Fruit fly (Drosophila melanogaster) whole organism, embryonic: ENCODE data around the gene CG33288.
A peak's percentile ranks its signal among the peaks of the same experiment; 100 is the strongest.

Experiments
- Aef1 ChIP-seq: fragments of 200-800 bp; sonication (Bioruptor generic); IDR thresholded peaks from 3 replicates; pipeline ENCODE4 v1.3.6; 2022; ENCODE audit warnings: missing biosample characterization, missing genetic modification characterization
- Bdp1 ChIP-seq: fragments of 200-800 bp; sonication (Bioruptor generic); optimal IDR thresholded peaks from 3 replicates; lab custom pipeline; 2016; ENCODE audit warnings: missing biosample characterization, missing genetic modification characterization
- Bteb2 ChIP-seq: fragments of 200-800 bp; sonication (Bioruptor generic); optimal IDR thresholded peaks from 2 replicates; lab custom pipeline; 2016; ENCODE audit warnings: missing biosample characterization, missing genetic modification characterization
- CG10147 ChIP-seq: fragments of 200-800 bp; sonication (Bioruptor generic); optimal IDR thresholded peaks from 2 replicates; lab custom pipeline; 2019; ENCODE audit warnings: missing biosample characterization, mild to moderate bottlenecking, missing genetic modification characterization, moderate library complexity
- CG10366 ChIP-seq: fragments of 200-800 bp; sonication (Bioruptor generic); IDR thresholded peaks from 2 replicates; pipeline ENCODE4 v1.3.6; 2022; ENCODE audit warnings: missing biosample characterization, missing genetic modification characterization
- CG12155 ChIP-seq: fragments of 200-800 bp; sonication (Bioruptor generic); optimal IDR thresholded peaks from 3 replicates; lab custom pipeline; 2016; ENCODE audit warnings: missing biosample characterization, missing genetic modification characterization
- CG12219 ChIP-seq: fragments of 200-800 bp; sonication (Bioruptor generic); optimal IDR thresholded peaks from 3 replicates; lab custom pipeline; 2018; ENCODE audit warnings: missing biosample characterization, mild to moderate bottlenecking, missing genetic modification characterization
- CG13123 ChIP-seq: fragments of 200-800 bp; sonication (Bioruptor generic); optimal IDR thresholded peaks from 2 replicates; lab custom pipeline; 2016; ENCODE audit warnings: missing biosample characterization, missing genetic modification characterization
- CG15601 ChIP-seq: fragments of 200-800 bp; sonication (Bioruptor generic); optimal IDR thresholded peaks from 3 replicates; lab custom pipeline; 2019; ENCODE audit warnings: missing biosample characterization, mild to moderate bottlenecking, missing genetic modification characterization, moderate library complexity
- CG1792 ChIP-seq: fragments of 200-800 bp; sonication (Bioruptor generic); optimal IDR thresholded peaks from 2 replicates; lab custom pipeline; 2016; ENCODE audit warnings: missing biosample characterization, missing genetic modification characterization
- CG1832 ChIP-seq: fragments of 200-800 bp; sonication (Bioruptor generic); optimal IDR thresholded peaks from 2 replicates; lab custom pipeline; 2017; ENCODE audit warnings: missing biosample characterization, mild to moderate bottlenecking, missing genetic modification characterization, inconsistent platforms
- CG2712 ChIP-seq: fragments of 200-800 bp; optimal IDR thresholded peaks from 3 replicates; lab custom pipeline; 2019; ENCODE audit warnings: missing biosample characterization, mild to moderate bottlenecking, missing genetic modification characterization, moderate library complexity
- CG3065 ChIP-seq: fragments of 200-800 bp; sonication (Bioruptor generic); optimal IDR thresholded peaks from 2 replicates; lab custom pipeline; 2016; ENCODE audit warnings: missing biosample characterization, missing genetic modification characterization
- CG3726 ChIP-seq: fragments of 200-800 bp; sonication (Bioruptor generic); IDR thresholded peaks from 3 replicates; pipeline ENCODE4, ENCODE4 v1.3.6; 2022; ENCODE audit warnings: missing biosample characterization, missing genetic modification characterization
- CG4617 ChIP-seq: fragments of 200-800 bp; sonication (Bioruptor generic); optimal IDR thresholded peaks from 3 replicates; lab custom pipeline; 2016; ENCODE audit warnings: missing biosample characterization, missing genetic modification characterization, borderline replicate concordance
- CG6175 ChIP-seq: fragments of 200-800 bp; sonication (Bioruptor generic); IDR thresholded peaks from 3 replicates; pipeline ENCODE4 v1.3.6; 2022; ENCODE audit warnings: missing biosample characterization, missing genetic modification characterization
- CG6683 ChIP-seq: fragments of 200-800 bp; sonication (Bioruptor generic); optimal IDR thresholded peaks from 2 replicates; lab custom pipeline; 2017; ENCODE audit warnings: missing biosample characterization, mild to moderate bottlenecking, missing genetic modification characterization, missing genetic modification reagents
- CG6813 ChIP-seq: fragments of 200-800 bp; sonication (Bioruptor generic); optimal IDR thresholded peaks from 2 replicates; lab custom pipeline; 2017; ENCODE audit warnings: missing biosample characterization, missing genetic modification characterization, mild to moderate bottlenecking, moderate library complexity, missing genetic modification reagents
- CG8281 ChIP-seq: fragments of 200-800 bp; sonication (Bioruptor generic); optimal IDR thresholded peaks from 2 replicates; lab custom pipeline; 2018; ENCODE audit warnings: missing biosample characterization, mild to moderate bottlenecking, missing genetic modification characterization, moderate library complexity
- CrebB ChIP-seq: fragments of 200-800 bp; sonication (Bioruptor generic); optimal IDR thresholded peaks from 3 replicates; lab custom pipeline; 2018; ENCODE audit warnings: missing biosample characterization, mild to moderate bottlenecking, missing genetic modification characterization
- D19A ChIP-seq: fragments of 200-800 bp; optimal IDR thresholded peaks from 3 replicates; lab custom pipeline; 2019; ENCODE audit warnings: missing biosample characterization, mild to moderate bottlenecking, missing genetic modification characterization, moderate library complexity
- ERR ChIP-seq: fragments of 200-800 bp; sonication (Bioruptor generic); optimal IDR thresholded peaks from 2 replicates; lab custom pipeline; 2016; ENCODE audit warnings: missing biosample characterization, missing genetic modification characterization
- Hey ChIP-seq: fragments of 200-800 bp; sonication (Bioruptor generic); optimal IDR thresholded peaks from 3 replicates; lab custom pipeline; 2018; ENCODE audit warnings: missing biosample characterization, mild to moderate bottlenecking, missing genetic modification characterization
- Lpt ChIP-seq: fragments of >200 bp; optimal IDR thresholded peaks from 2 replicates; lab custom pipeline; 2018; ENCODE audit warnings: missing biosample characterization, missing genetic modification characterization
- MBD-R2 ChIP-seq: fragments of 200-800 bp; sonication (Bioruptor generic); IDR thresholded peaks from 2 replicates; pipeline ENCODE4 v1.3.6; 2022; ENCODE audit warnings: missing biosample characterization, missing genetic modification characterization
- Mad ChIP-seq: fragments of 200-800 bp; sonication (Bioruptor generic); optimal IDR thresholded peaks from 2 replicates; lab custom pipeline; 2016; ENCODE audit warnings: missing biosample characterization, missing genetic modification characterization
- Mes4 ChIP-seq: fragments of 200-800 bp; sonication (Bioruptor generic); optimal IDR thresholded peaks from 2 replicates; lab custom pipeline; 2016; ENCODE audit warnings: missing biosample characterization, missing genetic modification characterization
- Xrp1 ChIP-seq: fragments of 200-800 bp; sonication (Bioruptor generic); IDR thresholded peaks from 2 replicates; pipeline ENCODE4 v1.3.6; 2022; ENCODE audit warnings: missing biosample characterization, missing genetic modification characterization
- bcd ChIP-seq: fragments of 200-800 bp; sonication (Bioruptor generic); optimal IDR thresholded peaks from 2 replicates; lab custom pipeline; 2017; ENCODE audit warnings: missing biosample characterization, mild to moderate bottlenecking, missing genetic modification characterization
- cas ChIP-seq: fragments of 200-800 bp; sonication (Bioruptor generic); IDR thresholded peaks from 2 replicates; pipeline ENCODE4 v1.3.6; 2022; ENCODE audit warnings: missing biosample characterization, missing genetic modification characterization
- cato ChIP-seq: fragments of 200-800 bp; sonication (Bioruptor generic); optimal IDR thresholded peaks from 2 replicates; lab custom pipeline; 2016; ENCODE audit warnings: missing biosample characterization, missing genetic modification characterization, borderline replicate concordance
- danr ChIP-seq: fragments of 200-800 bp; sonication (Bioruptor generic); IDR thresholded peaks from 2 replicates; pipeline ENCODE4 v1.3.6; 2022; ENCODE audit warnings: missing biosample characterization, missing genetic modification characterization
- emc ChIP-seq: fragments of 200-800 bp; sonication (Bioruptor generic); optimal IDR thresholded peaks from 2 replicates; lab custom pipeline; 2016; ENCODE audit warnings: missing biosample characterization, missing genetic modification characterization
- gce ChIP-seq: fragments of 200-800 bp; sonication (Bioruptor generic); IDR thresholded peaks from 3 replicates; pipeline ENCODE4 v1.3.6; 2022; ENCODE audit warnings: missing biosample characterization, missing genetic modification characterization
- h ChIP-seq: fragments of >200 bp; optimal IDR thresholded peaks from 2 replicates; lab custom pipeline; 2017
- her ChIP-seq: fragments of 200-800 bp; sonication (Bioruptor generic); optimal IDR thresholded peaks from 2 replicates; lab custom pipeline; 2016; ENCODE audit warnings: missing biosample characterization, missing genetic modification characterization
- jigr1 ChIP-seq: fragments of 200-800 bp; sonication (Bioruptor generic); IDR thresholded peaks from 3 replicates; pipeline ENCODE4 v1.3.6; 2022; ENCODE audit warnings: missing biosample characterization, missing genetic modification characterization
- lola ChIP-seq, 3 experiments: fragments of >200 bp in 2 of 3; fragments of 200-800 bp in 1 of 3; sonication (Bioruptor generic) in 1 of 3; optimal IDR thresholded peaks; 2 replicates each; lab custom pipeline; 2017 to 2019; ENCODE audit warnings: missing biosample characterization in 3 of 3, missing genetic modification characterization in 3 of 3, mild to moderate bottlenecking in 1 of 3, moderate library complexity in 1 of 3
- lov ChIP-seq, 2 experiments: fragments of 200-800 bp in 1 of 2; fragments of >200 bp in 1 of 2; sonication (Bioruptor generic) in 1 of 2; IDR thresholded peaks in 1 of 2; optimal IDR thresholded peaks in 1 of 2; 2 replicates in 1 of 2; 3 replicates in 1 of 2; pipeline versions ENCODE4 v1.3.6 to Lab custom; 2017 to 2022; ENCODE audit warnings: missing biosample characterization in 1 of 2, missing genetic modification characterization in 1 of 2
- mam ChIP-seq: fragments of 200-800 bp; sonication (Bioruptor generic); optimal IDR thresholded peaks from 3 replicates; lab custom pipeline; 2016; ENCODE audit warnings: missing biosample characterization, missing genetic modification characterization
- nmo ChIP-seq: fragments of 200-800 bp; sonication (Bioruptor generic); optimal IDR thresholded peaks from 2 replicates; lab custom pipeline; 2018; ENCODE audit warnings: missing biosample characterization, mild to moderate bottlenecking, missing genetic modification characterization, moderate library complexity
- pfk ChIP-seq: fragments of 200-800 bp; sonication (Bioruptor generic); optimal IDR thresholded peaks from 2 replicates; lab custom pipeline; 2018; ENCODE audit warnings: missing biosample characterization, mild to moderate bottlenecking, missing genetic modification characterization, moderate library complexity
- sim ChIP-seq: fragments of 200-800 bp; sonication (Bioruptor generic); IDR thresholded peaks from 2 replicates; pipeline ENCODE4 v1.3.6; 2022; ENCODE audit warnings: missing biosample characterization, missing genetic modification characterization
- sr ChIP-seq: fragments of 200-800 bp; sonication (Bioruptor generic); IDR thresholded peaks from 3 replicates; pipeline ENCODE4 v1.3.6; 2022; ENCODE audit warnings: missing biosample characterization, missing genetic modification characterization
- trem ChIP-seq: fragments of 200-800 bp; optimal IDR thresholded peaks from 3 replicates; lab custom pipeline; 2019; ENCODE audit warnings: missing biosample characterization, mild to moderate bottlenecking, missing genetic modification characterization, moderate library complexity
- tup ChIP-seq: fragments of 200-800 bp; sonication (Bioruptor generic); optimal IDR thresholded peaks from 2 replicates; lab custom pipeline; 2016; ENCODE audit warnings: missing biosample characterization, mild to moderate bottlenecking, missing genetic modification characterization, moderate library complexity
- tx ChIP-seq: fragments of 200-800 bp; sonication (Bioruptor generic); optimal IDR thresholded peaks from 2 replicates; lab custom pipeline; 2016; ENCODE audit warnings: missing biosample characterization, missing genetic modification characterization
- usp ChIP-seq: fragments of >200 bp; optimal IDR thresholded peaks from 2 replicates; lab custom pipeline; 2017; ENCODE audit warnings: missing biosample characterization, missing genetic modification characterization
- zfh1 ChIP-seq: fragments of 200-800 bp; sonication (Bioruptor generic); IDR thresholded peaks from 3 replicates; pipeline ENCODE4 v1.3.6; 2022; ENCODE audit warnings: missing biosample characterization, missing genetic modification characterization

The CG33288 gene

dm6 chr3L:21382158-21382610, 45.4 kb upstream of the CG33288 start, which contains the start of gene rgn (continued):
- TF ChIP-seq Bdp1 (GFP tag; lab: Kevin White, UChicago) (peak; percentile 7), CG1832 (peak; percentile 21), Lpt (GFP tag; lab: Kevin White, UChicago) (no peak), CG13123 (GFP tag; lab: Kevin White, UChicago) (peak; percentile 9), MBD-R2 (GFP tag; lab: Robert Waterston, UW) (peak; percentile 54; the same call in 1 of the 2 replicates), Bteb2 (peak; percentile 23), CG4617 (GFP tag; lab: Kevin White, UChicago) (peak; percentile 30), trem (tag; lab: Kevin White, UChicago) (no peak), mam (GFP tag; lab: Kevin White, UChicago) (peak; percentile 62), CG2712 (tag; lab: Kevin White, UChicago) (peak; percentile 72), CG10147 (peak; percentile 79), usp (GFP tag; lab: Kevin White, UChicago) (no peak), her (GFP tag; lab: Kevin White, UChicago) (peak; percentile 44), Mad (GFP tag; lab: Kevin White, UChicago) (no peak), Xrp1 (GFP tag; lab: Robert Waterston, UW) (peak; percentile 66), nmo (GFP tag; lab: Kevin White, UChicago) (peak; percentile 73), tup (no peak), emc (GFP tag; lab: Kevin White, UChicago) (peak; percentile 23), h (lab: Kevin White, UChicago) (no peak), CG6683 (GFP tag; lab: Kevin White, UChicago) (peak; percentile 75), tx (GFP tag; lab: Kevin White, UChicago) (peak; percentile 10), CG3726 (GFP tag; lab: Robert Waterston, UW) (0 out of 3 replicates have a peak, but pooled peaks have one; percentile 46), sim (no peak; the same call in 1 of the 2 replicates), bcd (GFP tag; lab: Kevin White, UChicago) (peak; percentile 80), sr (GFP tag; lab: Robert Waterston, UW) (no peak; the same call in 2 of the 3 replicates), lola (GFP tag; optimal IDR thresholded peaks at IDR 0.05; lab: Kevin White, UChicago) (no peak), ERR (GFP tag; lab: Kevin White, UChicago) (peak; percentile 3), Hey (no peak), danr (peak; percentile 44; the same call in 1 of the 2 replicates), gce (GFP tag; lab: Robert Waterston, UW) (0 out of 3 replicates have a peak, but pooled peaks have one; percentile 31), Aef1 (GFP tag; lab: Robert Waterston, UW) (peak; percentile 82), lov (optimal IDR thresholded peaks at IDR 0.05; lab: Kevin White, UChicago) (no peak), lov (GFP tag; IDR thresholded peaks at IDR 0.05; lab: Robert Waterston, UW) (peak; percentile 33; the same call in 1 of the 3 replicates), CG8281 (tag; lab: Kevin White, UChicago) (peak; percentile 50), CG3065 (GFP tag; lab: Kevin White, UChicago) (peak; percentile 44), Mes4 (GFP tag; lab: Kevin White, UChicago) (no peak), CrebB (peak; percentile 43), zfh1 (GFP tag; lab: Robert Waterston, UW) (0 out of 3 replicates have a peak, but pooled peaks have one; percentile 14), CG1792 (GFP tag; lab: Kevin White, UChicago) (peak; percentile 18), jigr1 (GFP tag; lab: Robert Waterston, UW) (no peak), CG10366 (GFP tag; lab: Robert Waterston, UW) (peak; percentile 71), pfk (GFP tag; lab: Kevin White, UChicago) (no peak), D19A (tag; lab: Kevin White, UChicago) (peak; percentile 58), CG12155 (peak; percentile 74), cas (GFP tag; lab: Robert Waterston, UW) (no peak), cato (GFP tag; lab: Kevin White, UChicago) (no peak), CG15601 (tag; lab: Kevin White, UChicago) (no peak), CG6175 (no peak), CG6813 (GFP tag; lab: Kevin White, UChicago) (peak; percentile 43), CG12219 (GFP tag; lab: Kevin White, UChicago) (peak; percentile 37)
- TF ChIP-seq, all 482 proteins: peak for 310
